Fruit fly (Drosophila melanogaster) whole organism, embryonic: ENCODE data around the gene CG14402.

Source experiments
- ATbp ChIP-seq: fragments of 200-800 bp; sonication (Bioruptor generic); optimal IDR thresholded peaks from 2 replicates; lab custom pipeline; 2017; ENCODE audit warnings: missing biosample characterization, mild to moderate bottlenecking, missing genetic modification characterization, missing genetic modification reagents
- CG10366 ChIP-seq: fragments of 200-800 bp; sonication (Bioruptor generic); IDR thresholded peaks from 2 replicates; pipeline ENCODE4 v1.3.6; 2022; ENCODE audit warnings: missing biosample characterization, missing genetic modification characterization
- CG11093 ChIP-seq: fragments of 200-800 bp; sonication (Bioruptor generic); IDR thresholded peaks from 3 replicates; pipeline ENCODE4 v1.3.6; 2022; ENCODE audit warnings: missing biosample characterization, missing genetic modification characterization
- CG11504 ChIP-seq: fragments of 200-800 bp; sonication (Bioruptor generic); optimal IDR thresholded peaks from 3 replicates; lab custom pipeline; 2019; ENCODE audit warnings: missing biosample characterization, mild to moderate bottlenecking, missing genetic modification characterization, moderate library complexity
- CG12104 ChIP-seq: fragments of 200-800 bp; sonication (Bioruptor generic); optimal IDR thresholded peaks from 3 replicates; lab custom pipeline; 2016; ENCODE audit warnings: missing biosample characterization, missing genetic modification characterization
- CG13296 ChIP-seq: fragments of 200-800 bp; sonication (Bioruptor generic); optimal IDR thresholded peaks from 3 replicates; lab custom pipeline; 2018; ENCODE audit warnings: missing biosample characterization, mild to moderate bottlenecking, missing genetic modification characterization
- CG16813 ChIP-seq: fragments of 200-800 bp; sonication (Bioruptor generic); IDR thresholded peaks from 3 replicates; pipeline ENCODE4 v1.3.6; 2022; ENCODE audit warnings: missing biosample characterization, missing genetic modification characterization; ENCODE audit not compliant: partially characterized antibody
- CG18619 ChIP-seq: fragments of 200-800 bp; sonication (Bioruptor generic); optimal IDR thresholded peaks from 3 replicates; lab custom pipeline; 2017; ENCODE audit warnings: missing biosample characterization, mild to moderate bottlenecking, missing genetic modification characterization
- CG2889 ChIP-seq: fragments of 200-800 bp; sonication (Bioruptor generic); IDR thresholded peaks from 3 replicates; pipeline ENCODE4 v1.3.6; 2022; ENCODE audit warnings: missing biosample characterization, missing genetic modification characterization
- CG7745 ChIP-seq: fragments of 200-800 bp; sonication (Bioruptor generic); optimal IDR thresholded peaks from 2 replicates; lab custom pipeline; 2018; ENCODE audit warnings: missing biosample characterization, mild to moderate bottlenecking, missing genetic modification characterization, moderate library complexity
- CG7928 ChIP-seq: fragments of 200-800 bp; sonication (Bioruptor generic); optimal IDR thresholded peaks from 2 replicates; lab custom pipeline; 2017; ENCODE audit warnings: missing biosample characterization, mild to moderate bottlenecking, missing genetic modification characterization
- CG7987 ChIP-seq: fragments of 200-800 bp; sonication (Bioruptor generic); optimal IDR thresholded peaks from 2 replicates; lab custom pipeline; 2018; ENCODE audit warnings: missing biosample characterization, mild to moderate bottlenecking, missing genetic modification characterization, moderate library complexity
- CG8359 ChIP-seq: fragments of 200-800 bp; sonication (Bioruptor generic); optimal IDR thresholded peaks from 2 replicates; lab custom pipeline; 2017; ENCODE audit warnings: missing biosample characterization, mild to moderate bottlenecking, missing genetic modification characterization, borderline replicate concordance
- CG8944 ChIP-seq: fragments of 200-800 bp; sonication (Bioruptor generic); optimal IDR thresholded peaks from 3 replicates; lab custom pipeline; 2016; ENCODE audit warnings: missing biosample characterization, missing genetic modification characterization
- CG9727 ChIP-seq: fragments of 200-800 bp; sonication (Bioruptor generic); optimal IDR thresholded peaks from 3 replicates; lab custom pipeline; 2017; ENCODE audit warnings: missing biosample characterization, mild to moderate bottlenecking, missing genetic modification characterization
- CTCF ChIP-seq: fragments of 200-800 bp; sonication (Bioruptor generic); optimal IDR thresholded peaks from 2 replicates; lab custom pipeline; 2017; ENCODE audit warnings: missing biosample characterization, mild to moderate bottlenecking, missing genetic modification characterization, moderate library complexity
- Dad ChIP-seq: fragments of 200-800 bp; sonication (Bioruptor generic); optimal IDR thresholded peaks from 3 replicates; lab custom pipeline; 2016; ENCODE audit warnings: missing biosample characterization, missing genetic modification characterization
- Dbx ChIP-seq: fragments of 200-800 bp; sonication (Bioruptor generic); IDR thresholded peaks from 3 replicates; pipeline ENCODE4 v1.3.6; 2022; ENCODE audit warnings: missing biosample characterization, missing genetic modification characterization
- Dp ChIP-seq: fragments of 200-800 bp; sonication (Bioruptor generic); optimal IDR thresholded peaks from 2 replicates; lab custom pipeline; 2018; ENCODE audit warnings: missing biosample characterization, mild to moderate bottlenecking, missing genetic modification characterization, moderate library complexity
- HLHmδ ChIP-seq: fragments of 200-800 bp; sonication (Bioruptor generic); optimal IDR thresholded peaks from 2 replicates; lab custom pipeline; 2018; ENCODE audit warnings: missing biosample characterization, mild to moderate bottlenecking, missing genetic modification characterization, moderate library complexity
- Hmx ChIP-seq: fragments of 200-800 bp; sonication (Bioruptor generic); optimal IDR thresholded peaks from 2 replicates; lab custom pipeline; 2016; ENCODE audit warnings: missing biosample characterization, missing genetic modification characterization
- Jarid2 ChIP-seq: fragments of 200-800 bp; sonication (Bioruptor generic); optimal IDR thresholded peaks from 3 replicates; lab custom pipeline; 2017; ENCODE audit warnings: mild to moderate bottlenecking, missing biosample characterization, missing genetic modification reagents, missing genetic modification characterization
- Sox102F ChIP-seq: fragments of 200-800 bp; sonication (Bioruptor generic); optimal IDR thresholded peaks from 2 replicates; lab custom pipeline; 2018; ENCODE audit warnings: missing biosample characterization, mild to moderate bottlenecking, missing genetic modification characterization, moderate library complexity
- Trl ChIP-seq, 3 experiments: fragments of >200 bp in 2 of 3; fragments of 200-800 bp in 1 of 3; sonication (Bioruptor generic) in 1 of 3; optimal IDR thresholded peaks; 2 replicates in 1 of 3; 3 replicates in 2 of 3; lab custom pipeline; 2016 to 2017; ENCODE audit warnings: missing biosample characterization in 1 of 3, missing genetic modification characterization in 1 of 3
- YL-1 ChIP-seq: fragments of 200-800 bp; sonication (Bioruptor generic); optimal IDR thresholded peaks from 3 replicates; lab custom pipeline; 2017; ENCODE audit warnings: missing biosample characterization, mild to moderate bottlenecking, missing genetic modification characterization
- btn ChIP-seq: fragments of 200-800 bp; sonication (Bioruptor generic); optimal IDR thresholded peaks from 2 replicates; lab custom pipeline; 2016; ENCODE audit warnings: missing biosample characterization, missing genetic modification characterization
- ci ChIP-seq: fragments of 200-800 bp; sonication (Bioruptor generic); IDR thresholded peaks from 3 replicates; pipeline ENCODE4 v1.3.6; 2022; ENCODE audit warnings: missing biosample characterization, missing genetic modification characterization
- crp ChIP-seq, 2 experiments: fragments of 200-800 bp; sonication (Bioruptor generic); optimal IDR thresholded peaks; 2 replicates in 1 of 2; 3 replicates in 1 of 2; lab custom pipeline; 2017; ENCODE audit warnings: missing biosample characterization in 2 of 2, missing genetic modification characterization in 2 of 2, mild to moderate bottlenecking in 1 of 2, moderate library complexity in 1 of 2
- disco-r ChIP-seq: fragments of 200-800 bp; sonication (Bioruptor generic); optimal IDR thresholded peaks from 2 replicates; lab custom pipeline; 2016; ENCODE audit warnings: missing biosample characterization, missing genetic modification characterization
- dysf ChIP-seq: fragments of 200-800 bp; sonication (Bioruptor generic); IDR thresholded peaks from 3 replicates; pipeline ENCODE4 v1.3.6; 2022; ENCODE audit warnings: missing biosample characterization, missing genetic modification characterization
- gem ChIP-seq: fragments of 200-800 bp; sonication (Bioruptor generic); optimal IDR thresholded peaks from 2 replicates; lab custom pipeline; 2019; ENCODE audit warnings: missing biosample characterization, mild to moderate bottlenecking, missing genetic modification characterization, moderate library complexity
- hbn ChIP-seq: fragments of 200-800 bp; sonication (Bioruptor generic); IDR thresholded peaks from 2 replicates; pipeline ENCODE4 v1.3.6; 2022; ENCODE audit warnings: missing biosample characterization, missing genetic modification characterization; ENCODE audit not compliant: partially characterized antibody
- hkb ChIP-seq, 2 experiments: fragments of 200-800 bp in 1 of 2; fragments of >200 bp in 1 of 2; sonication (Bioruptor generic) in 1 of 2; IDR thresholded peaks in 1 of 2; optimal IDR thresholded peaks in 1 of 2; 2 replicates each; pipeline versions ENCODE4 v1.3.6 to Lab custom; 2017 to 2022; ENCODE audit warnings: missing biosample characterization in 1 of 2, missing genetic modification characterization in 1 of 2
- insv ChIP-seq, 2 experiments: fragments of 200-800 bp; sonication (Bioruptor generic); optimal IDR thresholded peaks; 3 replicates each; lab custom pipeline; 2016 to 2018; ENCODE audit warnings: missing biosample characterization in 2 of 2, missing genetic modification characterization in 2 of 2
- inv ChIP-seq: fragments of 200-800 bp; sonication (Bioruptor generic); IDR thresholded peaks from 2 replicates; pipeline ENCODE4 v1.3.6; 2022; ENCODE audit warnings: missing biosample characterization, missing genetic modification characterization; ENCODE audit not compliant: partially characterized antibody
- pfk ChIP-seq: fragments of 200-800 bp; sonication (Bioruptor generic); optimal IDR thresholded peaks from 2 replicates; lab custom pipeline; 2018; ENCODE audit warnings: missing biosample characterization, mild to moderate bottlenecking, missing genetic modification characterization, moderate library complexity
- prd ChIP-seq, 3 experiments: fragments of >200 bp in 2 of 3; fragments of 200-800 bp in 1 of 3; sonication (Bioruptor generic) in 1 of 3; optimal IDR thresholded peaks in 2 of 3; IDR thresholded peaks in 1 of 3; 2 replicates in 2 of 3; 3 replicates in 1 of 3; pipeline versions ENCODE4 v1.3.6 to Lab custom; 2017 to 2022; ENCODE audit warnings: missing biosample characterization in 1 of 3, missing genetic modification characterization in 1 of 3
- ro ChIP-seq: fragments of 200-800 bp; sonication (Bioruptor generic); IDR thresholded peaks from 2 replicates; pipeline ENCODE4 v1.3.6; 2022; ENCODE audit warnings: missing biosample characterization, missing genetic modification characterization
- run ChIP-seq: fragments of 200-800 bp; sonication (Bioruptor generic); optimal IDR thresholded peaks from 3 replicates; lab custom pipeline; 2018; ENCODE audit warnings: missing biosample characterization, mild to moderate bottlenecking, missing genetic modification characterization
- sens ChIP-seq: fragments of 200-800 bp; sonication (Bioruptor generic); peaks from one replicate; lab custom pipeline; 2016; ENCODE audit warnings: missing biosample characterization, missing genetic modification characterization
- sens-2 ChIP-seq: fragments of 200-800 bp; sonication (Bioruptor generic); IDR thresholded peaks from 2 replicates; pipeline ENCODE4 v1.3.6; 2022; ENCODE audit warnings: missing biosample characterization, missing genetic modification characterization
- sna ChIP-seq: fragments of 200-800 bp; sonication (Bioruptor generic); IDR thresholded peaks from 2 replicates; pipeline ENCODE4 v1.3.6; 2022; ENCODE audit warnings: missing biosample characterization, missing genetic modification characterization; ENCODE audit not compliant: partially characterized antibody
- tap ChIP-seq: fragments of 200-800 bp; optimal IDR thresholded peaks from 3 replicates; lab custom pipeline; 2019; ENCODE audit warnings: missing biosample characterization, mild to moderate bottlenecking, missing genetic modification characterization, moderate library complexity
- ttk ChIP-seq: fragments of 200-800 bp; sonication (Bioruptor generic); IDR thresholded peaks from 2 replicates; pipeline ENCODE4 v2.1.2; 2022; ENCODE audit warnings: missing biosample characterization, missing genetic modification characterization
- unc-4 ChIP-seq: fragments of 200-800 bp; sonication (Bioruptor generic); IDR thresholded peaks from 2 replicates; pipeline ENCODE4 v1.3.6; 2022; ENCODE audit warnings: missing biosample characterization, missing genetic modification characterization; ENCODE audit not compliant: partially characterized antibody
- wek ChIP-seq: fragments of 200-800 bp; sonication (Bioruptor generic); optimal IDR thresholded peaks from 3 replicates; lab custom pipeline; 2018; ENCODE audit warnings: missing biosample characterization, mild to moderate bottlenecking, missing genetic modification characterization, moderate library complexity
- zfh1 ChIP-seq: fragments of 200-800 bp; sonication (Bioruptor generic); IDR thresholded peaks from 3 replicates; pipeline ENCODE4 v1.3.6; 2022; ENCODE audit warnings: missing biosample characterization, missing genetic modification characterization

The CG14402 gene

DNA sequence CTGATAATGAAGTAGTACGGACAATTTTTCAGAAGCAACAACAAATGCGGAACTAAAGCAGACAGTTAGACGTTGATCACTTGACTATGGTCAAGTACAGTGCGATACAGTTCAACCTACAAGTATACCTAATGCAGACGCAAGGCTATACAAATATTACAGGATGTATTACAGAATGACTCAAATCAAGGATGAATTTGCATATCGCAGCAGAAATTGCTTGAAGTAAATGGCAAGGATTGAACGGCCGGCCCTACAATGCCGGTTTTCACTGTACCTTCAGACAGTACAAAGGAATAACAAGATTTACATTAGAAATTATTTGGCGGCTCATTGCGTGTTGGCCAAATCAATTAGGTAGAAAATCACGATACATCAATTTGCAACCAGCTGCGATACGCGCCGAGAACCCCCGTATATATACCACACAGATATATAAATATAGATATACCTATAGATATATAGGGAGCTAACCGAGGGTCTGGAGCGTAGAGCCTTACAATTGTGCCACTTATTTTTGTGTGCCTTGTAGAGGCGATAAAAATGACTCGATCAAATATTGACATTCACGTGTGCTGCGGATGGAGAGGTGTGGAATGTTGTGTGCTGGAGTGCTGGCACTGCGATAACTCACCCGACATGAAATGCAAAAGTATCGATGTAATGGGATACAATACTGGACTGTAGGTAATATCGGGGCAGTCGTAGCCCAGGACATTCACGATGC, 32.4 kb downstream of the CG14402 start (continued):
- no peak for TF ChIP-seq btn
- peak; percentile 45 for TF ChIP-seq CG9727 (GFP tag; lab: Kevin White, UChicago)
- TF ChIP-seq ci (GFP tag; lab: Robert Waterston, UW): peak; percentile 60; the same call in 1 of the 3 replicates
- no peak for TF ChIP-seq Hmx (GFP tag; lab: Kevin White, UChicago)
- TF ChIP-seq sens (GFP tag; lab: Kevin White, UChicago): peak; percentile 87
- no peak for TF ChIP-seq CG12104 (GFP tag; lab: Kevin White, UChicago)
- TF ChIP-seq CG8359 (GFP tag; lab: Kevin White, UChicago): no peak
- peak; percentile 52; the same call in 1 of the 3 replicates for TF ChIP-seq zfh1 (GFP tag; lab: Robert Waterston, UW)
- TF ChIP-seq CG13296: peak; percentile 35
- peak; percentile 54 for TF ChIP-seq HLHmδ (GFP tag; lab: Kevin White, UChicago)
- TF ChIP-seq sens-2 (GFP tag; lab: Robert Waterston, UW): no peak
- TF ChIP-seq CG10366 (GFP tag; lab: Robert Waterston, UW): peak; percentile 55
- no peak for TF ChIP-seq CG7987
- TF ChIP-seq prd (optimal IDR thresholded peaks at IDR 0.05; lab: Kevin White, UChicago): no peak
- TF ChIP-seq prd (GFP tag; IDR thresholded peaks at IDR 0.05; lab: Robert Waterston, UW): peak; percentile 74
- 0 out of 2 replicates have a peak, but pooled peaks have one; percentile 12 for TF ChIP-seq ro (GFP tag; lab: Robert Waterston, UW)
- TF ChIP-seq YL-1 (GFP tag; lab: Kevin White, UChicago): no peak
- TF ChIP-seq ATbp: peak; percentile 45
- TF ChIP-seq CTCF (GFP tag; lab: Kevin White, UChicago): no peak
- no peak for TF ChIP-seq insv (GFP tag; optimal IDR thresholded peaks at IDR 0.05; lab: Kevin White, UChicago)
- peak; percentile 17 for TF ChIP-seq Dad (GFP tag; lab: Kevin White, UChicago)
- no peak for TF ChIP-seq unc-4 (GFP tag; lab: Robert Waterston, UW)
- TF ChIP-seq CG8944 (GFP tag; lab: Kevin White, UChicago): peak; percentile 40
- TF ChIP-seq Jarid2 (GFP tag; lab: Kevin White, UChicago): no peak
- peak; percentile 19 for TF ChIP-seq wek (GFP tag; lab: Kevin White, UChicago)
- TF ChIP-seq pfk (GFP tag; lab: Kevin White, UChicago): no peak
- no peak for TF ChIP-seq disco-r
- no peak for TF ChIP-seq inv (GFP tag; lab: Robert Waterston, UW)
- TF ChIP-seq sna (GFP tag; lab: Robert Waterston, UW): no peak
- TF ChIP-seq CG11504 (tag; lab: Kevin White, UChicago): no peak
- no peak for TF ChIP-seq ttk (GFP tag; lab: Robert Waterston, UW)
- TF ChIP-seq Sox102F (GFP tag; lab: Kevin White, UChicago): peak; percentile 56
- TF ChIP-seq CG18619 (GFP tag; lab: Kevin White, UChicago): peak; percentile 40
- no peak for TF ChIP-seq run (tag; lab: Kevin White, UChicago)
- TF ChIP-seq CG16813: no peak
- TF ChIP-seq Dp (GFP tag; lab: Kevin White, UChicago): no peak
- no peak for TF ChIP-seq CG7928 (GFP tag; lab: Kevin White, UChicago)
- no peak for TF ChIP-seq Trl (optimal IDR thresholded peaks at IDR 0.05; lab: Kevin White, UChicago)
- TF ChIP-seq Trl (GFP tag; optimal IDR thresholded peaks at IDR 0.05; lab: Kevin White, UChicago): peak; percentile 13
- peak; percentile 71 for TF ChIP-seq dysf (GFP tag; lab: Robert Waterston, UW)
- TF ChIP-seq tap (tag; lab: Kevin White, UChicago): no peak
- no peak for TF ChIP-seq crp (GFP tag; optimal IDR thresholded peaks at IDR 0.05; lab: Kevin White, UChicago)
- TF ChIP-seq Dbx (GFP tag; lab: Robert Waterston, UW): peak; percentile 72; the same call in 2 of the 3 replicates
- TF ChIP-seq hbn: no peak
- TF ChIP-seq CG7745: no peak
- TF ChIP-seq gem: peak; percentile 67
- no peak for TF ChIP-seq hkb (optimal IDR thresholded peaks at IDR 0.05; lab: Kevin White, UChicago)
- peak; percentile 37; the same call in 1 of the 2 replicates for TF ChIP-seq hkb (GFP tag; IDR thresholded peaks at IDR 0.05; lab: Robert Waterston, UW)
- no peak for TF ChIP-seq CG2889 (GFP tag; lab: Robert Waterston, UW)
- TF ChIP-seq CG11093 (GFP tag; lab: Robert Waterston, UW): peak; percentile 45; the same call in 1 of the 3 replicates
